Worm (Caenorhabditis elegans) whole organism, L4/young adult: ENCODE data around the gene swm-1.

Experiments used
- W03F9.2 ChIP-seq: fragments of 150-350 bp; optimal IDR thresholded peaks from 2 replicates; lab custom pipeline; 2014; ENCODE audit warnings: missing biosample characterization, missing genetic modification characterization
- dao-5 ChIP-seq: sonication (generic microtip); optimal IDR thresholded peaks from 2 replicates; lab custom pipeline; 2016; ENCODE audit warnings: missing genotype, missing genetic modification characterization, moderate library complexity, missing compliant biosample characterization
- him-1 ChIP-seq: sonication (generic microtip); optimal IDR thresholded peaks from 2 replicates; lab custom pipeline; 2016; ENCODE audit warnings: missing genotype, missing genetic modification reagents, missing genetic modification characterization, missing compliant biosample characterization

swm-1 gene

ce11 chrV:9079965-9080432, 25.3 kb upstream of the swm-1 start:
- TF ChIP-seq W03F9.2 (tag; lab: Kevin White, UChicago) (no peak), dao-5 (tag; lab: Kevin White, UChicago) (no peak), him-1 (no peak)

ce11 chrV:9078815-9079525, 24.3 kb upstream of the swm-1 start:
- no peak for TF ChIP-seq W03F9.2 (tag; lab: Kevin White, UChicago)

ce11 chrV:9078067-9078581, 23.5 kb upstream of the swm-1 start:
- TF ChIP-seq dao-5 (tag; lab: Kevin White, UChicago) (no peak), W03F9.2 (tag; lab: Kevin White, UChicago) (no peak), him-1 (no peak)

- no peak for TF ChIP-seq him-1
- TF ChIP-seq dao-5 (tag; lab: Kevin White, UChicago) = no peak
These were observed 21.6 kb upstream of the swm-1 start, which contains the start of gene T27E4.7 for ce11 chrV:9076273-9076672. Gene T27E4.7, minus strand, starts transcription at chrV:9076322.

ce11 chrV:9075827-9076226, 21.2 kb upstream of the swm-1 start:
- no peak for TF ChIP-seq dao-5 (tag; lab: Kevin White, UChicago)
- TF ChIP-seq him-1 = no peak
- TF ChIP-seq W03F9.2 (tag; lab: Kevin White, UChicago) = no peak

ce11 chrV:9074360-9074834, 19.7 kb upstream of the swm-1 start:
- TF ChIP-seq dao-5 (tag; lab: Kevin White, UChicago) = no peak

ce11 chrV:9073322-9074038, 18.8 kb upstream of the swm-1 start, which contains the start of gene oac-50:
Gene oac-50, minus strand, starts transcription at chrV:9073540.
- no peak for TF ChIP-seq W03F9.2 (tag; lab: Kevin White, UChicago)
- TF ChIP-seq him-1 = no peak
- TF ChIP-seq dao-5 (tag; lab: Kevin White, UChicago) = no peak

- TF ChIP-seq dao-5 (tag; lab: Kevin White, UChicago) (no peak), W03F9.2 (tag; lab: Kevin White, UChicago) (no peak), him-1 (no peak)
These were observed 15.0 kb upstream of the swm-1 start, which contains the start of gene T27E4.5 for ce11 chrV:9069680-9070079. Gene T27E4.5, minus strand, starts transcription at chrV:9069780.

ce11 chrV:9067678-9068077, 13.0 kb upstream of the swm-1 start, which contains the start of gene fip-2:
Gene fip-2, plus strand, starts transcription at chrV:9067978.
- TF ChIP-seq him-1 = no peak

ce11 chrV:9065915-9066314, 11.2 kb upstream of the swm-1 start:
- TF ChIP-seq dao-5 (tag; lab: Kevin White, UChicago) (no peak), W03F9.2 (tag; lab: Kevin White, UChicago) (no peak), him-1 (no peak)

ce11 chrV:9065001-9065400, 10.3 kb upstream of the swm-1 start:
- no peak for TF ChIP-seq dao-5 (tag; lab: Kevin White, UChicago)

ce11 chrV:9063134-9063533, 8.5 kb upstream of the swm-1 start:
- no peak for TF ChIP-seq W03F9.2 (tag; lab: Kevin White, UChicago)
- TF ChIP-seq dao-5 (tag; lab: Kevin White, UChicago) = no peak
- no peak for TF ChIP-seq him-1

ce11 chrV:9062341-9062740, 7.7 kb upstream of the swm-1 start, which contains the start of gene C25E10.12:
Gene C25E10.12, minus strand, starts transcription at chrV:9062441.
- no peak for TF ChIP-seq W03F9.2 (tag; lab: Kevin White, UChicago)
- TF ChIP-seq him-1 = no peak
- TF ChIP-seq dao-5 (tag; lab: Kevin White, UChicago) = no peak

- TF ChIP-seq dao-5 (tag; lab: Kevin White, UChicago) (no peak), W03F9.2 (tag; lab: Kevin White, UChicago) (no peak), him-1 (no peak)
These were observed 4.8 kb upstream of the swm-1 start, which contains the start of the genes C25E10.16 and C25E10.13 for ce11 chrV:9059468-9059867. Gene C25E10.16, minus strand, starts transcription at chrV:9059568. Gene C25E10.13, plus strand, starts transcription at chrV:9059723.
